Worm (Caenorhabditis elegans) whole organism, young adult: ENCODE results near the gene H21P03.10.

Experiments
- B0019.2 ChIP-seq: fragments of 200-800 bp; sonication (Bioruptor generic); conservative IDR thresholded peaks from 2 replicates; pipeline ENCODE4 v1.3.6; 2022; ENCODE audit warnings: missing genetic modification reagents, missing genetic modification characterization, missing compliant biosample characterization
- bed-1 ChIP-seq: fragments of 200-800 bp; sonication (Bioruptor generic); IDR thresholded peaks from 2 replicates; pipeline ENCODE4 v1.3.6; 2022; ENCODE audit warnings: missing genetic modification reagents, missing genetic modification characterization, missing compliant biosample characterization
- him-1 ChIP-seq: sonication (generic microtip); optimal IDR thresholded peaks from 2 replicates; lab custom pipeline; 2016; ENCODE audit warnings: missing genotype, missing genetic modification reagents, missing genetic modification characterization, missing compliant biosample characterization
- unc-130 ChIP-seq: sonication (generic microtip); optimal IDR thresholded peaks from 2 replicates; lab custom pipeline; 2016; ENCODE audit warnings: missing genetic modification reagents, missing genetic modification characterization, missing compliant biosample characterization
- ztf-18 ChIP-seq: sonication (generic microtip); optimal IDR thresholded peaks from 2 replicates; lab custom pipeline; 2016; ENCODE audit warnings: missing genotype, mild to moderate bottlenecking, missing genetic modification characterization, missing compliant biosample characterization

DNA sequence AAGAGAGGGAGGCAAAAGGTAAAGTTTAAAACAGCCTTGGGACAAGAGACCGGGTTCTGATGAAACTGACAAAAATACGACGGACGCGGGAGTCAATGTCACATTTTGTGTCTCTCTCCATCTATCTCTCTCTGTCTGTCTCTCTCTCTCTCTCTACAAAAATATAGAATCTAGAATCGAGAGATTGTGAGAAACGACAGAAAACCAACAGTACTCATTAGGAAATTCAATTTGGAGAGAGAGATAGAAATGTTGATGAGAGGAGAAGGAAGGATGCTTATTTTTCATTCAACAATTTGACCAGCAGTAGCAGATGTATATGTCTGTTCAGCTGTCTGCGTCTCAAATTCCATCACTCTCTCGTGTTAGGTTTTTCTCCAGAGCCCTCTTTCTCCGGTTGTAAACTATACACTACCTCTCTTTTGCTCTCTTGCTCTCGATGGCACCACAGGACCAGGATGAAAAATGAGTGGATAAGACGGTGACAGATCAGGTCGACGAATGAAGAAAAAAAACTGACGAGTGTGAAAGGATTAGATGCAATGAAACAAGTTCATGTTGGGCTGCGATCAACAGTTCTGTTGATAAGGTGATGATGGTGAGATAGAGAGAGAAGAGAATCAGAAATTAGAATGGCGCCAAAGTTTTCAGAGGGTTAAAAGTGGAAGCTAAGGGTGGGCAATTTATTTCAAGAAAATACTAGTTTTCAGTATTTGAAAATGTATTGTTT lies 10.7 kb upstream of the H21P03.10 start:
- no peak for TF ChIP-seq unc-130 (GFP tag; lab: Kevin White, UChicago)
- no peak for TF ChIP-seq him-1 (tag; lab: Kevin White, UChicago)
- no peak for TF ChIP-seq ztf-18
- TF ChIP-seq B0019.2 (GFP tag; lab: Robert Waterston, UW), result no peak
- TF ChIP-seq bed-1 (GFP tag; lab: Robert Waterston, UW), result no peak
